Worm (Caenorhabditis elegans) whole organism, L4 larva: ENCODE data around the gene D1054.1.
A peak's percentile ranks its signal among the peaks of the same experiment; 100 is the strongest.

Experiments
- F10B5.3 ChIP-seq: sonication (generic microtip); optimal IDR thresholded peaks from 2 replicates; lab custom pipeline; 2016; ENCODE audit warnings: mild to moderate bottlenecking, missing genetic modification characterization, missing compliant biosample characterization
- F44E2.7 ChIP-seq: fragments of 200-800 bp; sonication (Bioruptor generic); IDR thresholded peaks from 2 replicates; pipeline ENCODE4 v2.1.2; 2022; ENCODE audit warnings: missing genetic modification characterization, missing compliant biosample characterization
- F49E8.2 ChIP-seq: sonication (generic microtip); optimal IDR thresholded peaks from 2 replicates; lab custom pipeline; 2016; ENCODE audit warnings: missing compliant biosample characterization, mild to moderate bottlenecking, missing genetic modification characterization, borderline replicate concordance
- ZK337.2 ChIP-seq: fragments of 200-800 bp; sonication (Bioruptor generic); IDR thresholded peaks from 2 replicates; pipeline ENCODE4 v1.3.6; 2022; ENCODE audit warnings: missing genetic modification reagents, missing genetic modification characterization, missing compliant biosample characterization
- ZK546.5 ChIP-seq, 2 experiments: sonication (generic microtip); optimal IDR thresholded peaks; 2 replicates each; lab custom pipeline; 2017; ENCODE audit warnings: missing biosample characterization in 2 of 2, missing genetic modification characterization in 2 of 2
- ama-1 ChIP-seq: fragments of 150-350 bp; optimal IDR thresholded peaks from 2 replicates; lab custom pipeline; 2014; ENCODE audit warnings: inconsistent platforms, mixed read lengths
- ceh-62 ChIP-seq: sonication (generic microtip); optimal IDR thresholded peaks from 2 replicates; lab custom pipeline; 2017; ENCODE audit warnings: missing biosample characterization, missing genetic modification characterization
- ctbp-1 ChIP-seq: fragments of 200-800 bp; sonication (Bioruptor generic); IDR thresholded peaks from 2 replicates; pipeline ENCODE4 v1.3.6; 2022; ENCODE audit warnings: missing genetic modification reagents, missing genetic modification characterization, missing compliant biosample characterization
- dmd-8 ChIP-seq: fragments of 200-800 bp; sonication (Bioruptor generic); IDR thresholded peaks from 2 replicates; pipeline ENCODE4 v1.3.6; 2022; ENCODE audit warnings: missing genetic modification characterization, missing compliant biosample characterization
- duxl-1 ChIP-seq: sonication (generic microtip); optimal IDR thresholded peaks from 2 replicates; lab custom pipeline; 2016; ENCODE audit warnings: mild to moderate bottlenecking, missing genetic modification characterization, moderate library complexity, missing compliant biosample characterization; ENCODE audit not compliant: poor library complexity
- dve-1 ChIP-seq: sonication (generic microtip); optimal IDR thresholded peaks from 2 replicates; lab custom pipeline; 2017; ENCODE audit warnings: antibody characterized with exemption, mild to moderate bottlenecking, missing genetic modification characterization, missing compliant biosample characterization; ENCODE audit not compliant: insufficient read depth
- hlh-30 ChIP-seq: sonication (generic microtip); optimal IDR thresholded peaks from 2 replicates; lab custom pipeline; 2017; ENCODE audit warnings: antibody characterized with exemption, mild to moderate bottlenecking, missing genetic modification characterization, missing compliant biosample characterization; ENCODE audit not compliant: insufficient read depth
- lim-7 ChIP-seq: fragments of 200-800 bp; sonication (Bioruptor generic); IDR thresholded peaks from 2 replicates; pipeline ENCODE4 v1.3.6; 2022; ENCODE audit warnings: missing genetic modification characterization, missing compliant biosample characterization
- lin-1 ChIP-seq: fragments of 200-800 bp; sonication (Bioruptor generic); IDR thresholded peaks from 2 replicates; pipeline ENCODE4 v1.3.6; 2022; ENCODE audit warnings: missing genetic modification reagents, missing genetic modification characterization, missing compliant biosample characterization
- lin-13 ChIP-seq: fragments of 150-350 bp; optimal IDR thresholded peaks from 2 replicates; lab custom pipeline; 2014; ENCODE audit warnings: missing biosample characterization, missing genetic modification reagents, missing genetic modification characterization
- lin-15B ChIP-seq: fragments of 150-350 bp; sonication (generic microtip); optimal IDR thresholded peaks from 3 replicates; lab custom pipeline; 2014; ENCODE audit warnings: missing biosample characterization, missing genetic modification characterization
- lsy-2 ChIP-seq, 2 experiments: fragments of 150-350 bp in 1 of 2; sonication (generic microtip) in 1 of 2; optimal IDR thresholded peaks; 2 replicates each; lab custom pipeline; 2014 to 2017; ENCODE audit warnings: missing biosample characterization in 2 of 2, missing genetic modification characterization in 2 of 2
- madf-9 ChIP-seq: fragments of 200-800 bp; sonication (Bioruptor generic); conservative IDR thresholded peaks from 2 replicates; pipeline ENCODE4 v1.3.6; 2022; ENCODE audit warnings: missing genetic modification reagents, missing genetic modification characterization, missing compliant biosample characterization
- mxl-2 ChIP-seq: fragments of 200-800 bp; sonication (Bioruptor generic); conservative IDR thresholded peaks from 2 replicates; pipeline ENCODE4 v1.3.6; 2022; ENCODE audit warnings: missing genetic modification reagents, missing genetic modification characterization, missing compliant biosample characterization
- nhr-237 ChIP-seq: sonication (generic microtip); optimal IDR thresholded peaks from 2 replicates; lab custom pipeline; 2017; ENCODE audit warnings: missing biosample characterization, missing genetic modification characterization
- nhr-28 ChIP-seq: fragments of 150-350 bp; optimal IDR thresholded peaks from 2 replicates; lab custom pipeline; 2014; ENCODE audit warnings: missing biosample characterization, missing genetic modification characterization
- nhr-41 ChIP-seq: fragments of 200-800 bp; sonication (Bioruptor generic); IDR thresholded peaks from 2 replicates; pipeline ENCODE4 v1.3.6; 2022; ENCODE audit warnings: missing genetic modification reagents, missing genetic modification characterization, missing compliant biosample characterization
- nhr-48 ChIP-seq: sonication (generic microtip); optimal IDR thresholded peaks from 2 replicates; lab custom pipeline; 2016; ENCODE audit warnings: mild to moderate bottlenecking, missing genetic modification characterization, missing compliant biosample characterization
- nhr-6 ChIP-seq: fragments of 150-350 bp; optimal IDR thresholded peaks from 2 replicates; lab custom pipeline; 2014; ENCODE audit warnings: missing biosample characterization, missing genetic modification characterization
- pha-4 ChIP-seq, 2 experiments: fragments of 150-350 bp in 1 of 2; fragments of 200-800 bp in 1 of 2; sonication (Bioruptor generic) in 1 of 2; IDR thresholded peaks in 1 of 2; optimal IDR thresholded peaks in 1 of 2; 2 replicates each; pipeline versions ENCODE4 v1.3.6 to Lab custom; 2014 to 2022; ENCODE audit warnings: missing genetic modification characterization in 2 of 2, missing genetic modification reagents in 2 of 2, missing biosample characterization in 1 of 2, missing compliant biosample characterization in 1 of 2
- pqm-1 ChIP-seq: sonication (generic microtip); optimal IDR thresholded peaks from 2 replicates; lab custom pipeline; 2017; ENCODE audit warnings: missing biosample characterization, missing genetic modification characterization
- set-16 ChIP-seq: fragments of 200-800 bp; sonication (Bioruptor generic); IDR thresholded peaks from 2 replicates; pipeline ENCODE4 v1.3.6; 2022; ENCODE audit warnings: missing genetic modification reagents, missing genetic modification characterization, missing compliant biosample characterization
- snpc-4 ChIP-seq: fragments of 150-350 bp; optimal IDR thresholded peaks from 2 replicates; lab custom pipeline; 2014; ENCODE audit warnings: missing biosample characterization, missing genetic modification characterization
- spr-1 ChIP-seq: sonication (generic microtip); optimal IDR thresholded peaks from 2 replicates; lab custom pipeline; 2016; ENCODE audit warnings: mild to moderate bottlenecking, missing genetic modification characterization, missing compliant biosample characterization
- spr-3 ChIP-seq: fragments of 200-800 bp; sonication (Bioruptor generic); optimal IDR thresholded peaks from 2 replicates; lab custom pipeline; 2018; ENCODE audit warnings: mild to moderate bottlenecking, missing genetic modification characterization, missing compliant biosample characterization
- unc-130 ChIP-seq: sonication (generic microtip); optimal IDR thresholded peaks from 2 replicates; lab custom pipeline; 2016; ENCODE audit warnings: missing genetic modification reagents, missing genetic modification characterization, missing compliant biosample characterization
- unc-39 ChIP-seq: sonication (generic microtip); optimal IDR thresholded peaks from 2 replicates; lab custom pipeline; 2017; ENCODE audit warnings: missing biosample characterization, missing genetic modification characterization
- unc-62 ChIP-seq, 3 experiments: fragments of 150-350 bp in 1 of 3; sonication (generic microtip); optimal IDR thresholded peaks in 2 of 3; peaks in 1 of 3; 1 replicate in 1 of 3; 2 replicates in 2 of 3; lab custom pipeline; 2014 to 2017; ENCODE audit warnings: missing biosample characterization in 3 of 3, missing genetic modification characterization in 3 of 3, missing genetic modification reagents in 3 of 3, missing genotype in 1 of 3

Gene D1054.1

DNA sequence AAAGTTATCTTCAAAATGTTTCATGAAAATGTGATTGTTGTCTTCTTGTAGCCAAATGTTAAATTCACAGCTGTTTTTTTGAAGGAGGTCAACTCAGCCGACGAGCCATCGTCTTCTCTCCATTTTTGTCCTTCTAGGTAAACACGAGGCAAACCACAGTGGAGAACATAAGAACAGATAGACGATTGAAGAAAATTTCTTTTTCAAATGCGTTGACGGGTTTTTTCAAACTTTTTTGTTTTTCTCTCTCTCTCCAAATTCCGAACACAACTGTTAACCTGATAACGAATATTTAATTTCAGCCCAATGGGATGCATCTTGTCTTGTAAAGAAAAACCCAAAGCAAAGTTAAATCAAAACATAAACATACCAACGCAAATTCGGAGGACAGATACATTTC lies 25.5 kb upstream of the D1054.1 start, which contains the start of gene D1054.19:
Gene D1054.19 (plus strand): TSS at position 301 of the 400 bp plus-strand sequence.
- no peak for TF ChIP-seq duxl-1 (tag; lab: Kevin White, UChicago)
- no peak for TF ChIP-seq F44E2.7
- TF ChIP-seq nhr-6 (tag; lab: Kevin White, UChicago) = no peak
- TF ChIP-seq madf-9 (GFP tag; lab: Robert Waterston, UW) = no peak
- no peak for TF ChIP-seq unc-39
- TF ChIP-seq ctbp-1 (GFP tag; lab: Robert Waterston, UW) = no peak
- no peak for TF ChIP-seq lin-1
- TF ChIP-seq unc-130 (GFP tag; lab: Kevin White, UChicago) = no peak
- no peak for TF ChIP-seq F10B5.3 (tag; lab: Kevin White, UChicago)
- TF ChIP-seq spr-1 (tag; lab: Kevin White, UChicago) = no peak
- no peak for TF ChIP-seq lin-13 (GFP tag; lab: Kevin White, UChicago)
- TF ChIP-seq lin-15B (tag; lab: Kevin White, UChicago) = no peak
- TF ChIP-seq ZK546.5 (tag; optimal IDR thresholded peaks at IDR 0.05; lab: Kevin White, UChicago) = no peak
- TF ChIP-seq snpc-4 = no peak

DNA sequence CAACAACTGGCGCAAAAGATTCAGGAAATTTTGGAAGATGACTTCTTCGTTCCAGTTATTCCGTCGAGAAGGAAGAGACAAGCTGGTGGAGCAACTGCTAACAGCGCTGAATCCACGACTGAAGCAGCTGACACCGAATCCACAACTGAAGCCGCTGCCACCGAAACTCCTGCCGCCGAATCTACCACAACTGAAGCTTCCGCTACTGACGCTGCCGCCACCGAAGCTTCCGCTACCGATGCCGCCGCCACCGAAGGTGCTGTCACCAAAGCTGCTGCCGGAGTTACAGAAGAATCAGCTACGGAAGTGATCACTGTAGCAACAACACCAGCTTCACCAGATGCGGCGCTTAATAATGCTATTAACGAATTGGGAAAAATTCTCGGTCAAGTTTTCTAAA lies 24.4 kb upstream of the D1054.1 start:
- TF ChIP-seq lsy-2 (tag; optimal IDR thresholded peaks at IDR 0.05; lab: Kevin White, UChicago) (no peak), set-16 (GFP tag; lab: Robert Waterston, UW) (peak; percentile 88; the same call in 1 of the 2 replicates)
- TF ChIP-seq, all 104 proteins: peak for 1

DNA sequence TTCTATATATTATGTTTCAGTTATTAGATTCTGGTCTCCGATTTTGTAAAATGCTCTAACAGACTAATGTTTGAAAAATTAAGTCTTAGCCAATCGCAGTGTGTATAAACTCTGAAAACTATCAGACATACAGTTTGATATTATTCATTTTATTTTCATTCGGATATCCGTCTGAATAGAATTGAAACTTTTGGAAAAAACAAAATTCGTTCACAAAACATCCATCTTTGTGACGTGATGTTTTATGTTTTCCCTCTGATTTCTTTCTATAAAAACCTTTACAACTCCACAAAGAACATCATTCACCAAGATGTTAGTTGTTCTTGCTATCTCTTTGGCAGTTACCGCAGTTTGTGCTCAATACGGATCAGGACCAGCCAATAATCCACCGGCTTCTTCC lies 23.5 kb upstream of the D1054.1 start, which contains the start of gene ule-3:
Gene ule-3 (plus strand): TSS at position 301 of the 400 bp plus-strand sequence.
- TF ChIP-seq unc-62 (GFP tag; optimal IDR thresholded peaks at IDR 0.05 in 1 of 2; lab: Kevin White, UChicago) (peak in 1 of 2 experiments; percentile 32), unc-62 (tag; optimal IDR thresholded peaks at IDR 0.05; lab: Kevin White, UChicago) (no peak), mxl-2 (no peak)

DNA sequence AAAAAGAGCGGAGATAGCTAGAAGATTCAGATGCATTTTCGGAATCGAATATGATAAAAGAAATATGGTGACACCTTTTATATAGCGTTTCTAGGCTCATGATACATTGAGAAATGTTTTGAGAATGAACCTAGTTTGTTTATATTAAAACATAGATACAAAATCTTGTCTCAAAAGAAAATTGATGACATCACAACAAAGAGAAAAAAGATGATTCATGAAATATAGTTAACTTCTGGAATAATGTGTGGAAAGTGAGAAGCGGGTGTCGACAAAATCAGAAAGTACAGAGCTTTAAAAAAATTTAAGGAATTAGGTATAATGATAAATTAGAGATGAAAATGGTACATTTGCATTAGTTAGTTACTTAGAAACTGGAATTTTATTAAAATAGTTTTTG lies 22.8 kb upstream of the D1054.1 start, which contains the start of gene D1054.10:
Gene D1054.10 (minus strand): TSS at position 101 of the 400 bp plus-strand sequence.
- TF ChIP-seq pqm-1 (tag; lab: Kevin White, UChicago) (no peak), nhr-41 (no peak), spr-3 (GFP tag; lab: Kevin White, UChicago) (no peak), dmd-8 (no peak), nhr-48 (tag; lab: Kevin White, UChicago) (no peak), nhr-237 (tag; lab: Kevin White, UChicago) (no peak), ceh-62 (no peak), ama-1 (lab: Kevin White, UChicago) (no peak), F49E8.2 (tag; lab: Kevin White, UChicago) (no peak), ZK337.2 (GFP tag; lab: Robert Waterston, UW) (no peak), nhr-28 (tag; lab: Kevin White, UChicago) (no peak), dve-1 (tag; lab: Kevin White, UChicago) (no peak), pha-4 (GFP tag; IDR thresholded peaks at IDR 0.05; lab: Robert Waterston, UW) (no peak), pha-4 (tag; optimal IDR thresholded peaks at IDR 0.05; lab: Kevin White, UChicago) (no peak), hlh-30 (no peak)

DNA sequence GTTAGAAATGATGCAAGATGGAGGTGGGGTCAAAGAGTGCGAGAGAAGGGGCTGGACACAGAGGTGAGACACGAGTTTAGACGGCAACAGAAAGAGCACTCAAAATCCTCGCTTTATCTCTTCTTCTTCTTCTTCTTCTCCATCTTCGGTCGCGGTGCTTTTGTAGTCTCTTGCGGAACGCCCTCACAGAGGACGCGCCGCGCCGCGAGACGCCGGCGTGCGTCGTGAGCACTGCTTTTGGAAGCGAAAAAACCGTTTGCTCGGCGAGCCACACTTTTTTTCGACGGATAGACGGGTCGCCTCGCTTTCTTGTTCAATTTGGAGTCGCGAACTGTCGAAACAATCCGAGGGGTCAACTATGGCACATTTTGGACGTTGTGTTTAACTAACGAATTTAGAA lies 20.9 kb upstream of the D1054.1 start, which contains the start of gene D1054.9:
Gene D1054.9 (minus strand): TSS at position 137 of the 400 bp plus-strand sequence.
- TF ChIP-seq lim-7 = no peak
- peak; percentile 69 for TF ChIP-seq set-16 (GFP tag; lab: Robert Waterston, UW)
